Worm (Caenorhabditis elegans): ENCODE results near the gene F14D7.2.

The F14D7.2 gene

ce11 chrV:14293667-14294194 lies at the start of gene F14D7.2:
TSS of gene F14D7.2 (minus strand) at chrV:14293717.
- TF ChIP-seq ztf-16 (tag; optimal IDR thresholded peaks at IDR 0.05) (no peak), fkh-6 (tag; optimal IDR thresholded peaks at IDR 0.05) (no peak), ceh-22 (tag; optimal IDR thresholded peaks at IDR 0.05) (no peak), ets-4 (tag; optimal IDR thresholded peaks at IDR 0.05) (no peak)

DNA sequence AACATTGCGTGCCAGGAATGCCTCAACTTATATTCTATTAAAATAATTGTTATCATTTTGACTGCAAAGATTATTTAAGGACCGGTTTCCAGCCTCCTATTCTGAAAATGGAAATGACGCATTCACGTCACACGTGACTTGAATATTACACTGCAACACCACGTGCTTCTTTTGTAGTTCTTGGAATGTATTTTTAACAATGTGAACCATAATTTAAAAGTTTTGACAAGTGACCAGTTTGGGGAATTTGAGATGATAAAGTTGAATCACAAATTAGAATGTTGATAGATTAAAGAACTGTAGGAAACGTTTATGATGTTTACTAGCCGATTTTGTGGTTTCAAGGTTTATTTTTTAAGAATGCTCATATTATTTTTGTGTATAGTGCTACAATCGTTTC lies 48.2 kb upstream of the F14D7.2 start, which contains the start of gene F47B8.10:
TSS of gene F47B8.10 (plus strand) at position 301 of the 400 bp plus-strand sequence.
- TF ChIP-seq pha-4 (tag; optimal IDR thresholded peaks at IDR 0.05), result no peak
- TF ChIP-seq nhr-11 (tag; optimal IDR thresholded peaks at IDR 0.05), result no peak
- no peak for TF ChIP-seq sox-2 (GFP tag; IDR thresholded peaks at IDR 0.05)
- no peak for TF ChIP-seq sox-4 (tag; optimal IDR thresholded peaks at IDR 0.05)
- TF ChIP-seq ceh-31 (tag; optimal IDR thresholded peaks at IDR 0.05), result no peak
- no peak for TF ChIP-seq ceh-24 (tag; optimal IDR thresholded peaks at IDR 0.05)

- TF ChIP-seq ttx-3 (tag; optimal IDR thresholded peaks at IDR 0.05), result no peak
- no peak for TF ChIP-seq C38D4.7 (GFP tag; optimal IDR thresholded peaks at IDR 0.05)
These were observed 43.1 kb upstream of the F14D7.2 start, which contains the start of gene srm-6 for ce11 chrV:14336655-14337054. TSS of gene srm-6 (plus strand) at chrV:14336955.

- TF ChIP-seq ceh-18 (tag; optimal IDR thresholded peaks at IDR 0.05), result no peak
- no peak for TF ChIP-seq hlh-15 (tag; optimal IDR thresholded peaks at IDR 0.05)
- TF ChIP-seq pha-2 (tag; optimal IDR thresholded peaks at IDR 0.05), result no peak
- TF ChIP-seq dve-1 (tag; optimal IDR thresholded peaks at IDR 0.05), result no peak
- no peak for TF ChIP-seq tbx-7 (tag; optimal IDR thresholded peaks at IDR 0.05)
- no peak for TF ChIP-seq elt-4 (tag; optimal IDR thresholded peaks at IDR 0.05)
- no peak for TF ChIP-seq unc-3 (GFP tag; conservative IDR thresholded peaks at IDR 0.05)
- TF ChIP-seq unc-3 (tag; optimal IDR thresholded peaks at IDR 0.05), result no peak
- no peak for TF ChIP-seq nhr-232 (tag; optimal IDR thresholded peaks at IDR 0.05)
These were observed 41.4 kb upstream of the F14D7.2 start, which contains the start of gene srm-5 for ce11 chrV:14334901-14335300. TSS of gene srm-5 (plus strand) at chrV:14335201.

DNA sequence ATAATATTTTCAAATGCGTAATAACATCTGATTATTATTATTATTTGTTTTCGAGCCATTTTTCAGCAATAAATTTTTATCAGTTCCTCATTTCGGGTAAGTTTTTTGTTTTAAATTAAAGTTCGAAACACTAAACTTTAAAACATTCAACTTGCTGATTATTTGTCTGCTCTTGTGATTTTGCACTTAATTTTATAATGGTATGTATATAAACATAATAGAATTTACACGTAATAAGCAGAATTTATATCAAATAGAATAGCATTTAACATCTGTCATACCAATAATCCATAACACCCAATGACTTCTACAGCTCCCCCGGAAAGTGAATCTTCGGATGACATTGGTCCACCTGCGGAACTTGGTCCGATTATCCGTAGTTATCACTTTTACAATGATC lies 39.6 kb upstream of the F14D7.2 start, which contains the start of gene srm-4:
TSS of gene srm-4 (plus strand) at position 301 of the 400 bp plus-strand sequence.
- no peak for TF ChIP-seq pat-9 (tag; optimal IDR thresholded peaks at IDR 0.05)
- TF ChIP-seq ref-2 (tag; optimal IDR thresholded peaks at IDR 0.05), result no peak
- no peak for TF ChIP-seq ceh-24 (tag; optimal IDR thresholded peaks at IDR 0.05)
- no peak for TF ChIP-seq pha-4 (tag; optimal IDR thresholded peaks at IDR 0.05)
- TF ChIP-seq hlh-30 (tag; optimal IDR thresholded peaks at IDR 0.05; ENCODE audit: insufficient read depth), result no peak
- TF ChIP-seq pros-1 (tag; optimal IDR thresholded peaks at IDR 0.05), result no peak
- no peak for TF ChIP-seq pag-3 (tag; optimal IDR thresholded peaks at IDR 0.05; ENCODE audit: borderline replicate concordance)
- TF ChIP-seq elt-4 (tag; optimal IDR thresholded peaks at IDR 0.05), result no peak
- TF ChIP-seq fkh-10 (GFP tag; optimal IDR thresholded peaks at IDR 0.05), result no peak
- TF ChIP-seq npax-4 (tag; optimal IDR thresholded peaks at IDR 0.05), result no peak
- no peak for TF ChIP-seq ceh-19 (GFP tag; optimal IDR thresholded peaks at IDR 0.05)
- no peak for TF ChIP-seq dve-1 (tag; optimal IDR thresholded peaks at IDR 0.05)
- TF ChIP-seq unc-55 (GFP tag; optimal IDR thresholded peaks at IDR 0.05), result no peak
- no peak for TF ChIP-seq hlh-15 (tag; optimal IDR thresholded peaks at IDR 0.05)
- TF ChIP-seq T23F11.4 (GFP tag; optimal IDR thresholded peaks at IDR 0.05), result no peak
- no peak for TF ChIP-seq ets-4 (tag; optimal IDR thresholded peaks at IDR 0.05)

DNA sequence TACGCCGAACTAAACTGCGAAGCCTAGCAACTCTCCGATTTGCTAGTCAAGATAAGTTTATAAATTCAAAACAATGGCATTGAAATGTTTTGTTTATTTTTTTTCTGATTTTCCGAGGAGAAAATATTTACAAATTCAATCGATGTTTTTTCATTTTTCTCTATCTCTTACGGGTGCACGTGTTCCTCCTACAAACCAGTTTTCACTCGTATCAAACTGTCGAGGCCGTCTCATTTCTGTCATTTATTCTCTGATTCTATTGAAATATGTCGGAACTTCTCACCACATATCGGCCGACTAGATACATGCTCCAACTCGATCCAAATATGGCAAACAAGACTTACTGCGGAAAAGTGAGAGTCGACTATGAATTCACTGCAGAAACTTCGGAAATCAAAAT lies 38.0 kb upstream of the F14D7.2 start, which contains the start of gene F47B8.8:
TSS of gene F47B8.8 (plus strand) at position 257 of the 400 bp plus-strand sequence.
- TF ChIP-seq sox-4 (tag; optimal IDR thresholded peaks at IDR 0.05) (no peak), ceh-9 (tag; optimal IDR thresholded peaks at IDR 0.05) (no peak), pag-3 (tag; optimal IDR thresholded peaks at IDR 0.05; ENCODE audit: borderline replicate concordance) (no peak), hlh-6 (tag; optimal IDR thresholded peaks at IDR 0.05) (no peak), nfya-1 (tag; optimal IDR thresholded peaks at IDR 0.05) (no peak), F13H6.1 (tag; optimal IDR thresholded peaks at IDR 0.05) (no peak), Y22D7AL.16 (tag; optimal IDR thresholded peaks at IDR 0.05) (no peak), hlh-8 (tag; optimal IDR thresholded peaks at IDR 0.05) (no peak), npax-4 (tag; optimal IDR thresholded peaks at IDR 0.05) (no peak), ceh-22 (tag; optimal IDR thresholded peaks at IDR 0.05) (no peak), unc-86 (tag; optimal IDR thresholded peaks at IDR 0.05) (no peak), che-1 (tag; optimal IDR thresholded peaks at IDR 0.05) (no peak), nhr-11 (tag; optimal IDR thresholded peaks at IDR 0.05) (no peak), unc-3 (GFP tag; conservative IDR thresholded peaks at IDR 0.05) (no peak), unc-3 (tag; optimal IDR thresholded peaks at IDR 0.05) (no peak), tbx-2 (tag; optimal IDR thresholded peaks at IDR 0.05) (no peak), fax-1 (tag; optimal IDR thresholded peaks at IDR 0.05) (no peak), unc-42 (tag; optimal IDR thresholded peaks at IDR 0.05) (no peak), tbx-7 (tag; optimal IDR thresholded peaks at IDR 0.05) (no peak), fkh-6 (tag; optimal IDR thresholded peaks at IDR 0.05) (no peak)

Measured in whole organism, late embryonic.